Worm (Caenorhabditis elegans): ENCODE measurements around the gene F08F3.8.
A peak's percentile ranks its signal among the peaks of the same experiment; 100 is the strongest.

F08F3.8 gene

ce11 chrV:5425008-5425407, 7.4 kb downstream of the F08F3.8 start:
- TF ChIP-seq lin-29 (GFP tag; IDR thresholded peaks at IDR 0.05) (no peak), zag-1 (tag; optimal IDR thresholded peaks at IDR 0.05) (no peak), Y5F2A.4 (GFP tag; optimal IDR thresholded peaks at IDR 0.05) (no peak), php-3 (GFP tag; IDR thresholded peaks at IDR 0.05) (0 out of 2 replicates have a peak, but pooled peaks have one; percentile 16), nhr-28 (tag; optimal IDR thresholded peaks at IDR 0.05) (peak; percentile 88), ctbp-1 (GFP tag; IDR thresholded peaks at IDR 0.05) (no peak), tra-1 (GFP tag; IDR thresholded peaks at IDR 0.05) (peak; percentile 85), mes-2 (tag; optimal IDR thresholded peaks at IDR 0.05; ENCODE audit: poor library complexity, severe bottlenecking) (no peak), daf-16 (GFP tag; optimal IDR thresholded peaks at IDR 0.05) (no peak), daf-16 (tag; optimal IDR thresholded peaks at IDR 0.05) (peak; percentile 80), unc-39 (tag; optimal IDR thresholded peaks at IDR 0.05) (no peak), ceh-28 (tag; optimal IDR thresholded peaks at IDR 0.05) (no peak), mdl-1 (tag; optimal IDR thresholded peaks at IDR 0.05) (peak; percentile 54 to 97), fkh-10 (GFP tag; optimal IDR thresholded peaks at IDR 0.05) (no peak), lin-38 (GFP tag; IDR thresholded peaks at IDR 0.05) (no peak), nhr-6 (tag; optimal IDR thresholded peaks at IDR 0.05) (no peak), lin-15B (tag; optimal IDR thresholded peaks at IDR 0.05) (no peak), zfp-3 (GFP tag; conservative IDR thresholded peaks at IDR 0.05) (no peak), sdz-12 (GFP tag; optimal IDR thresholded peaks at IDR 0.05) (no peak), mep-1 (tag; optimal IDR thresholded peaks at IDR 0.05) (no peak), spr-3 (GFP tag; optimal IDR thresholded peaks at IDR 0.05) (no peak), dmd-9 (GFP tag; IDR thresholded peaks at IDR 0.05) (no peak), T26A8.4 (GFP tag; IDR thresholded peaks at IDR 0.05) (no peak), ces-1 (GFP tag; optimal IDR thresholded peaks at IDR 0.05) (no peak), Y75B8A.6 (GFP tag; IDR thresholded peaks at IDR 0.05) (no peak), spr-1 (tag; optimal IDR thresholded peaks at IDR 0.05) (no peak), skn-1 (tag; optimal IDR thresholded peaks at IDR 0.05) (no peak), F10B5.3 (tag; optimal IDR thresholded peaks at IDR 0.05) (no peak), attf-4 (tag; optimal IDR thresholded peaks at IDR 0.05) (no peak), tag-97 (GFP tag; IDR thresholded peaks at IDR 0.05) (no peak), nhr-237 (tag; optimal IDR thresholded peaks at IDR 0.05) (no peak), ceh-62 (tag; optimal IDR thresholded peaks at IDR 0.05) (no peak), set-16 (GFP tag; IDR thresholded peaks at IDR 0.05) (no peak), dmd-8 (GFP tag; IDR thresholded peaks at IDR 0.05) (no peak), Y105C5A.15 (GFP tag; IDR thresholded peaks at IDR 0.05) (no peak), zfp-2 (tag; optimal IDR thresholded peaks at IDR 0.05) (no peak), mxl-2 (GFP tag; conservative IDR thresholded peaks at IDR 0.05) (no peak), pha-4 (GFP tag; IDR thresholded peaks at IDR 0.05) (no peak), pha-4 (tag; optimal IDR thresholded peaks at IDR 0.05) (no peak), ceh-20 (GFP tag; IDR thresholded peaks at IDR 0.05) (peak; percentile 79), nhr-111 (GFP tag; optimal IDR thresholded peaks at IDR 0.05) (no peak), dmd-6 (GFP tag; IDR thresholded peaks at IDR 0.05) (peak; percentile 95), dpl-1 (GFP tag; optimal IDR thresholded peaks at IDR 0.05) (no peak), F37D6.2 (tag; optimal IDR thresholded peaks at IDR 0.05) (no peak), lin-13 (GFP tag; optimal IDR thresholded peaks at IDR 0.05) (no peak), hlh-11 (tag; optimal IDR thresholded peaks at IDR 0.05) (peak; percentile 77), lin-39 (tag; optimal IDR thresholded peaks at IDR 0.05) (no peak), Y48G9A.11 (GFP tag; IDR thresholded peaks at IDR 0.05) (no peak), gei-8 (GFP tag; optimal IDR thresholded peaks at IDR 0.05) (no peak), ztf-7 (tag; optimal IDR thresholded peaks at IDR 0.05) (no peak), mdt-29 (GFP tag; IDR thresholded peaks at IDR 0.05) (no peak), ama-1 (optimal IDR thresholded peaks at IDR 0.05) (no peak), lim-7 (GFP tag; IDR thresholded peaks at IDR 0.05) (no peak), hlh-30 (tag; optimal IDR thresholded peaks at IDR 0.05; ENCODE audit: insufficient read depth) (peak; percentile 75)

Measured in whole organism, L4 larva.